Fruit fly (Drosophila melanogaster) whole organism, adult: Measurements from ENCODE around the gene Ttc30.

Experiments
- CG11617 ChIP-seq: fragments of 200-800 bp; sonication (Bioruptor generic); optimal IDR thresholded peaks from 2 replicates; lab custom pipeline; 2017; ENCODE audit warnings: mild to moderate bottlenecking, missing biosample characterization, missing genetic modification reagents, missing genetic modification characterization
- CG14711 ChIP-seq: fragments of 200-800 bp; sonication (Bioruptor generic); optimal IDR thresholded peaks from 2 replicates; lab custom pipeline; 2018; ENCODE audit warnings: missing biosample characterization, mild to moderate bottlenecking, missing genetic modification characterization, moderate library complexity
- CG33017 ChIP-seq: fragments of 200-800 bp; sonication (Bioruptor generic); optimal IDR thresholded peaks from 2 replicates; lab custom pipeline; 2018; ENCODE audit warnings: missing biosample characterization, mild to moderate bottlenecking, missing genetic modification characterization, moderate library complexity
- CG5204 ChIP-seq: fragments of 200-800 bp; sonication (Bioruptor generic); optimal IDR thresholded peaks from 2 replicates; lab custom pipeline; 2016; ENCODE audit warnings: missing biosample characterization, missing genetic modification characterization
- Clk ChIP-seq: fragments of 200-800 bp; sonication (Bioruptor generic); optimal IDR thresholded peaks from 2 replicates; lab custom pipeline; 2017; ENCODE audit warnings: missing biosample characterization, missing genetic modification characterization
- Crg-1 ChIP-seq: fragments of 200-800 bp; sonication (Bioruptor generic); optimal IDR thresholded peaks from 2 replicates; lab custom pipeline; 2016; ENCODE audit warnings: missing biosample characterization, missing genetic modification characterization
- cnc ChIP-seq, 2 experiments: fragments of >200 bp; optimal IDR thresholded peaks; 2 replicates each; lab custom pipeline; 2017
- kay ChIP-seq: fragments of 200-800 bp; sonication (Bioruptor generic); peaks from one replicate; lab custom pipeline; 2016; ENCODE audit warnings: missing biosample characterization, missing genetic modification characterization, borderline replicate concordance
- pad ChIP-seq: fragments of 200-800 bp; sonication (Bioruptor generic); optimal IDR thresholded peaks from 3 replicates; lab custom pipeline; 2017; ENCODE audit warnings: missing biosample characterization, missing genetic modification characterization, mild to moderate bottlenecking, moderate library complexity, missing genetic modification reagents
- tj ChIP-seq: fragments of 200-800 bp; sonication (Bioruptor generic); optimal IDR thresholded peaks from 3 replicates; lab custom pipeline; 2017; ENCODE audit warnings: missing biosample characterization, mild to moderate bottlenecking, missing genetic modification characterization, moderate library complexity

DNA sequence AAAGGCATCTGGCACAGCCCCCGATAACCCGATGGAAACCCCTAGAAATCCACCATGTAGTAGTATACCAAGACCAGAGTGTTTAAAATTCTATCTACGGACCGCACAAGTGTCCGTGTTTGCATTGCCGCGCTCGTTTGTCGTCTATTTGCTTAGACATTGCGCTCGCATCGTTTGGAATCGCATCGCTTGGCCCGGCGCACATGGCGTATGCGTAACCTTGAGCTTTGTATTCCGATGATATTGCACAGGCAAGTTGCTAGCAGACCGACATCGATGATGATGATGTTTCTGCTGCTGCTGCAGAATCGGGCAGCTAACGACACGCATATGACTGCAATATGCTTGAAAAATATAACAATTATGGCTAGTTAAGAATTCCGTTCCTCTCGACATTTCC lies 18.1 kb upstream of the Ttc30 start:
- TF ChIP-seq kay (GFP tag; lab: Kevin White, UChicago), result no peak
- TF ChIP-seq CG11617, result no peak
- no peak for TF ChIP-seq CG5204 (GFP tag; lab: Kevin White, UChicago)
- no peak for TF ChIP-seq tj (GFP tag; lab: Kevin White, UChicago)
- no peak for TF ChIP-seq Clk
- TF ChIP-seq cnc (optimal IDR thresholded peaks at IDR 0.05; lab: Kevin White, UChicago), result no peak
- TF ChIP-seq pad (GFP tag; lab: Kevin White, UChicago), result peak; percentile 13
- TF ChIP-seq Crg-1 (GFP tag; lab: Kevin White, UChicago), result no peak
- TF ChIP-seq CG14711 (tag; lab: Kevin White, UChicago), result no peak
- TF ChIP-seq CG33017 (tag; lab: Kevin White, UChicago), result no peak
